Worm (Caenorhabditis elegans): ENCODE measurements around the gene unc-16.
A peak's percentile ranks its signal among the peaks of the same experiment; 100 is the strongest.

Gene unc-16

ce11 chrIII:9546016-9546659, at the start of gene unc-16 (continued):
- TF ChIP-seq attf-5 (GFP tag; optimal IDR thresholded peaks at IDR 0.05) (peak; percentile 89), hrde-1 (tag; optimal IDR thresholded peaks at IDR 0.05; ENCODE audit: borderline replicate concordance) (no peak), snpc-1.1 (tag; optimal IDR thresholded peaks at IDR 0.05; ENCODE audit: insufficient read depth) (no peak), mcd-1 (GFP tag; IDR thresholded peaks at IDR 0.05) (peak; percentile 89), rcor-1 (GFP tag; IDR thresholded peaks at IDR 0.05) (peak; percentile 35; the same call in 1 of the 2 replicates), hlh-26 (GFP tag; conservative IDR thresholded peaks at IDR 0.05) (no peak), dpff-1 (tag; optimal IDR thresholded peaks at IDR 0.05) (no peak), lin-35 (GFP tag; optimal IDR thresholded peaks at IDR 0.05) (peak in 1 of 3 experiments; percentile 82), him-1 (tag; optimal IDR thresholded peaks at IDR 0.05) (no peak), xnd-1 (tag; optimal IDR thresholded peaks at IDR 0.05) (no peak), nhr-120 (GFP tag; IDR thresholded peaks at IDR 0.05) (no peak), egl-18 (GFP tag; IDR thresholded peaks at IDR 0.05) (no peak), F52B5.7 (tag; optimal IDR thresholded peaks at IDR 0.05) (no peak), nfyb-1 (GFP tag; IDR thresholded peaks at IDR 0.05) (peak; percentile 85; the same call in 1 of the 2 replicates), madf-3 (GFP tag; IDR thresholded peaks at IDR 0.05) (no peak), B0336.3 (GFP tag; IDR thresholded peaks at IDR 0.05) (peak; percentile 59), F10E7.11 (tag; optimal IDR thresholded peaks at IDR 0.05) (no peak), ZK185.1 (tag; optimal IDR thresholded peaks at IDR 0.05; ENCODE audit: poor library complexity, severe bottlenecking) (peak; percentile 65), aptf-2 (GFP tag; conservative IDR thresholded peaks at IDR 0.05) (no peak), hsf-1 (GFP tag; IDR thresholded peaks at IDR 0.05) (no peak), Y53G8AR.9 (GFP tag; conservative IDR thresholded peaks at IDR 0.05) (0 out of 2 replicates have a peak, but pooled peaks have one; percentile 17), Y79H2A.3 (GFP tag; conservative IDR thresholded peaks at IDR 0.05) (no peak), T26A5.8 (tag; optimal IDR thresholded peaks at IDR 0.05) (no peak), lsl-1 (GFP tag; optimal IDR thresholded peaks at IDR 0.05) (peak; percentile 76), snpc-4 (GFP tag; optimal IDR thresholded peaks at IDR 0.05) (no peak), snpc-4 (tag; optimal IDR thresholded peaks at IDR 0.05) (peak in 3 of 4 experiments; percentile 32 to 55 (median 52)), ztf-25 (GFP tag; IDR thresholded peaks at IDR 0.05) (no peak), efl-1 (GFP tag; optimal IDR thresholded peaks at IDR 0.05) (peak; percentile 19), F33H1.4 (GFP tag; IDR thresholded peaks at IDR 0.05) (peak; percentile 50; the same call in 1 of the 2 replicates), nfya-1 (tag; optimal IDR thresholded peaks at IDR 0.05; ENCODE audit: borderline replicate concordance, insufficient read depth) (no peak), snpc-3.4 (tag; optimal IDR thresholded peaks at IDR 0.05) (no peak)

- no peak for TF ChIP-seq repo-1 (tag; optimal IDR thresholded peaks at IDR 0.05)
- TF ChIP-seq T26A5.8 (tag; optimal IDR thresholded peaks at IDR 0.05): no peak
- TF ChIP-seq egl-44 (GFP tag; IDR thresholded peaks at IDR 0.05): no peak
- no peak for TF ChIP-seq Y95B8A.8 (GFP tag; IDR thresholded peaks at IDR 0.05)
- TF ChIP-seq hrde-1 (tag; optimal IDR thresholded peaks at IDR 0.05; ENCODE audit: borderline replicate concordance): no peak
- no peak for TF ChIP-seq Y67H2A.10 (GFP tag; conservative IDR thresholded peaks at IDR 0.05)
- TF ChIP-seq egrh-3 (GFP tag; IDR thresholded peaks at IDR 0.05): no peak
- no peak for TF ChIP-seq F22D6.2 (tag; optimal IDR thresholded peaks at IDR 0.05)
- no peak for TF ChIP-seq let-607 (tag; optimal IDR thresholded peaks at IDR 0.05)
- no peak for TF ChIP-seq mxl-1 (tag; optimal IDR thresholded peaks at IDR 0.05)
- TF ChIP-seq D2030.7 (GFP tag; IDR thresholded peaks at IDR 0.05): no peak
- TF ChIP-seq lsl-1 (GFP tag; optimal IDR thresholded peaks at IDR 0.05): no peak
Observed at ce11 chrIII:9497412-9497811, 48.6 kb upstream of the unc-16 start.

All from whole organism, young adult.